Fruit fly (Drosophila melanogaster): ENCODE measurements around the gene CG34357.

DNA sequence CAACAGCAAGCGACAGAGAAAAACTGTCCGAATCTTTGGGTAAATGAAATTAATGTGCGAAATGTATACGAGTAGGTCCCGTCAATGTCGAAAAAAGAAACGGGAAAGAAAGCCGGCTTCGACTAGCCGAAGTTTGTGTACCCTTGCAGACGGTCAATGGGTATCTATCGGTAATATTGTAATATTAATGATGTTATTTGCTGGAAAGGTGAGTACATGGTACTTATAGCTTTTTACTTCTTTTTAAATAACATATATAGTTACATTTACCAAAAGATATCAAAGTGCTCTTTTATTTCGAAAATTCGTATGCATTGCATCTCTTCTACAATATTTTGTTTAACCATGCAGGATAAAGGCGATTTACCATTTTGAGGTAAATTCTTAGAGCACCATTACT lies 81.9 kb downstream of the CG34357 start:
- TF ChIP-seq CG8478 (optimal IDR thresholded peaks at IDR 0.05) (no peak), usp (GFP tag; optimal IDR thresholded peaks at IDR 0.05) (no peak), psq (optimal IDR thresholded peaks at IDR 0.05) (no peak)
